Worm (Caenorhabditis elegans) whole organism, L3 larva: ENCODE results near the gene umps-1.

Experiments
- nhr-76 ChIP-seq: fragments of 150-350 bp; sonication (generic microtip); optimal IDR thresholded peaks from 5 replicates; lab custom pipeline; 2014; ENCODE audit warnings: missing biosample characterization, missing genetic modification characterization
- sea-2 ChIP-seq: fragments of 150-350 bp; sonication (generic microtip); optimal IDR thresholded peaks from 4 replicates; lab custom pipeline; 2014; ENCODE audit warnings: missing biosample characterization, missing genetic modification reagents, missing genetic modification characterization
- snpc-4 ChIP-seq: fragments of 150-350 bp; optimal IDR thresholded peaks from 2 replicates; lab custom pipeline; 2014; ENCODE audit warnings: missing biosample characterization, missing genetic modification characterization
- ztf-11 ChIP-seq: fragments of 150-350 bp; optimal IDR thresholded peaks from 2 replicates; lab custom pipeline; 2014; ENCODE audit warnings: missing biosample characterization, missing genetic modification characterization

- TF ChIP-seq snpc-4 (tag; lab: Kevin White, UChicago) (no peak), ztf-11 (tag; lab: Kevin White, UChicago) (no peak), nhr-76 (tag; lab: Kevin White, UChicago) (no peak), sea-2 (GFP tag; lab: Kevin White, UChicago) (no peak)
Measured at ce11 chrIII:10341758-10342157, 15.7 kb downstream of the umps-1 start, which contains the start of gene tbx-9.
